Fruit fly (Drosophila melanogaster) whole organism, embryonic: ENCODE results near the gene kibra.

Source experiments
- Adf1 ChIP-seq: fragments of 200-800 bp; sonication (Bioruptor generic); IDR thresholded peaks from 2 replicates; pipeline ENCODE4 v1.3.6; 2022; ENCODE audit warnings: missing biosample characterization, missing genetic modification characterization
- CG10431 ChIP-seq: fragments of 200-800 bp; sonication (Bioruptor generic); optimal IDR thresholded peaks from 3 replicates; lab custom pipeline; 2018; ENCODE audit warnings: missing biosample characterization, mild to moderate bottlenecking, missing genetic modification characterization
- CG10959 ChIP-seq: fragments of 200-800 bp; sonication (Bioruptor generic); IDR thresholded peaks from 2 replicates; pipeline ENCODE4 v1.3.6; 2022; ENCODE audit warnings: missing biosample characterization, missing genetic modification characterization
- CG11093 ChIP-seq: fragments of 200-800 bp; sonication (Bioruptor generic); IDR thresholded peaks from 3 replicates; pipeline ENCODE4 v1.3.6; 2022; ENCODE audit warnings: missing biosample characterization, missing genetic modification characterization
- CG11398 ChIP-seq: fragments of 200-800 bp; sonication (Bioruptor generic); optimal IDR thresholded peaks from 2 replicates; lab custom pipeline; 2016; ENCODE audit warnings: missing biosample characterization, missing genetic modification characterization
- CG12104 ChIP-seq: fragments of 200-800 bp; sonication (Bioruptor generic); optimal IDR thresholded peaks from 3 replicates; lab custom pipeline; 2016; ENCODE audit warnings: missing biosample characterization, missing genetic modification characterization
- CG15601 ChIP-seq: fragments of 200-800 bp; sonication (Bioruptor generic); optimal IDR thresholded peaks from 3 replicates; lab custom pipeline; 2019; ENCODE audit warnings: missing biosample characterization, mild to moderate bottlenecking, missing genetic modification characterization, moderate library complexity
- CG1832 ChIP-seq: fragments of 200-800 bp; sonication (Bioruptor generic); optimal IDR thresholded peaks from 2 replicates; lab custom pipeline; 2017; ENCODE audit warnings: missing biosample characterization, mild to moderate bottlenecking, missing genetic modification characterization, inconsistent platforms
- CG2116 ChIP-seq: fragments of 200-800 bp; sonication (Bioruptor generic); optimal IDR thresholded peaks from 3 replicates; lab custom pipeline; 2018; ENCODE audit warnings: missing biosample characterization, mild to moderate bottlenecking, missing genetic modification characterization
- CG2202 ChIP-seq: fragments of 200-800 bp; sonication (Bioruptor generic); optimal IDR thresholded peaks from 2 replicates; lab custom pipeline; 2018; ENCODE audit warnings: missing biosample characterization, mild to moderate bottlenecking, missing genetic modification characterization
- CG2875 ChIP-seq: fragments of 200-800 bp; sonication (Bioruptor generic); optimal IDR thresholded peaks from 2 replicates; lab custom pipeline; 2017; ENCODE audit warnings: missing biosample characterization, mild to moderate bottlenecking, missing genetic modification characterization, missing genetic modification reagents
- CG3847 ChIP-seq: fragments of 200-800 bp; sonication (Bioruptor generic); IDR thresholded peaks from 2 replicates; pipeline ENCODE4 v1.3.6; 2022; ENCODE audit warnings: missing biosample characterization, missing genetic modification characterization
- CG4282 ChIP-seq: fragments of 200-800 bp; sonication (Bioruptor generic); optimal IDR thresholded peaks from 2 replicates; lab custom pipeline; 2016; ENCODE audit warnings: missing biosample characterization, missing genetic modification characterization
- CG4328 ChIP-seq: fragments of 200-800 bp; sonication (Bioruptor generic); optimal IDR thresholded peaks from 3 replicates; lab custom pipeline; 2017; ENCODE audit warnings: missing biosample characterization, missing genetic modification reagents, missing genetic modification characterization
- CG4424 ChIP-seq: fragments of 200-800 bp; sonication (Bioruptor generic); optimal IDR thresholded peaks from 3 replicates; lab custom pipeline; 2016; ENCODE audit warnings: missing biosample characterization, missing genetic modification characterization
- CG4617 ChIP-seq: fragments of 200-800 bp; sonication (Bioruptor generic); optimal IDR thresholded peaks from 3 replicates; lab custom pipeline; 2016; ENCODE audit warnings: missing biosample characterization, missing genetic modification characterization, borderline replicate concordance
- CG6654 ChIP-seq: fragments of 200-800 bp; sonication (Bioruptor generic); optimal IDR thresholded peaks from 2 replicates; lab custom pipeline; 2017; ENCODE audit warnings: missing biosample characterization, mild to moderate bottlenecking, missing genetic modification characterization
- CG6813 ChIP-seq: fragments of 200-800 bp; sonication (Bioruptor generic); optimal IDR thresholded peaks from 2 replicates; lab custom pipeline; 2017; ENCODE audit warnings: missing biosample characterization, missing genetic modification characterization, mild to moderate bottlenecking, moderate library complexity, missing genetic modification reagents
- Deaf1 ChIP-seq: fragments of 200-800 bp; optimal IDR thresholded peaks from 3 replicates; lab custom pipeline; 2019; ENCODE audit warnings: missing biosample characterization, mild to moderate bottlenecking, missing genetic modification characterization, moderate library complexity
- Doc2 ChIP-seq: fragments of 200-800 bp; sonication (Bioruptor generic); IDR thresholded peaks from 2 replicates; pipeline ENCODE4 v1.3.6; 2022; ENCODE audit warnings: missing biosample characterization, missing genetic modification characterization
- Dp ChIP-seq: fragments of 200-800 bp; sonication (Bioruptor generic); optimal IDR thresholded peaks from 2 replicates; lab custom pipeline; 2018; ENCODE audit warnings: missing biosample characterization, mild to moderate bottlenecking, missing genetic modification characterization, moderate library complexity
- E2f2 ChIP-seq: fragments of 200-800 bp; sonication (Bioruptor generic); IDR thresholded peaks from 2 replicates; pipeline ENCODE4 v1.3.6; 2022; ENCODE audit warnings: missing biosample characterization, missing genetic modification characterization
- Ets65A ChIP-seq: fragments of 200-800 bp; sonication (Bioruptor generic); peaks from one replicate; lab custom pipeline; 2016; ENCODE audit warnings: missing biosample characterization, missing genetic modification characterization
- Fer1 ChIP-seq: fragments of 200-800 bp; sonication (Bioruptor generic); optimal IDR thresholded peaks from 2 replicates; lab custom pipeline; 2017; ENCODE audit warnings: missing biosample characterization, mild to moderate bottlenecking, missing genetic modification characterization
- Gsc ChIP-seq: fragments of 200-800 bp; sonication (Bioruptor generic); IDR thresholded peaks from 2 replicates; pipeline ENCODE4 v1.3.6; 2022; ENCODE audit warnings: missing biosample characterization, missing genetic modification characterization
- Gug ChIP-seq: fragments of 200-800 bp; sonication (Bioruptor generic); IDR thresholded peaks from 4 replicates; pipeline ENCODE4 v1.3.6; 2022; ENCODE audit warnings: missing biosample characterization, missing genetic modification characterization
- MBD-R2 ChIP-seq: fragments of 200-800 bp; sonication (Bioruptor generic); IDR thresholded peaks from 2 replicates; pipeline ENCODE4 v1.3.6; 2022; ENCODE audit warnings: missing biosample characterization, missing genetic modification characterization
- Mad ChIP-seq: fragments of 200-800 bp; sonication (Bioruptor generic); optimal IDR thresholded peaks from 2 replicates; lab custom pipeline; 2016; ENCODE audit warnings: missing biosample characterization, missing genetic modification characterization
- Mrtf ChIP-seq: fragments of 200-800 bp; sonication (Bioruptor generic); IDR thresholded peaks from 3 replicates; pipeline ENCODE4 v1.3.6; 2022; ENCODE audit warnings: missing biosample characterization, missing genetic modification characterization
- Myb ChIP-seq: fragments of 200-800 bp; sonication (Bioruptor generic); optimal IDR thresholded peaks from 2 replicates; lab custom pipeline; 2016; ENCODE audit warnings: missing biosample characterization, missing genetic modification characterization
- Xrp1 ChIP-seq: fragments of 200-800 bp; sonication (Bioruptor generic); IDR thresholded peaks from 2 replicates; pipeline ENCODE4 v1.3.6; 2022; ENCODE audit warnings: missing biosample characterization, missing genetic modification characterization
- ara ChIP-seq: fragments of 200-800 bp; sonication (Bioruptor generic); IDR thresholded peaks from 2 replicates; pipeline ENCODE4 v1.3.6; 2022; ENCODE audit warnings: missing biosample characterization, missing genetic modification characterization
- bsh ChIP-seq, 2 experiments: fragments of 200-800 bp; sonication (Bioruptor generic); optimal IDR thresholded peaks; 2 replicates each; lab custom pipeline; 2017 to 2018; ENCODE audit warnings: mild to moderate bottlenecking in 2 of 2, missing biosample characterization in 2 of 2, missing genetic modification characterization in 2 of 2, moderate library complexity in 1 of 2
- cato ChIP-seq: fragments of 200-800 bp; sonication (Bioruptor generic); optimal IDR thresholded peaks from 2 replicates; lab custom pipeline; 2016; ENCODE audit warnings: missing biosample characterization, missing genetic modification characterization, borderline replicate concordance
- cg ChIP-seq: fragments of 200-800 bp; sonication (Bioruptor generic); optimal IDR thresholded peaks from 3 replicates; lab custom pipeline; 2019; ENCODE audit warnings: missing biosample characterization, mild to moderate bottlenecking, missing genetic modification characterization, moderate library complexity
- corto ChIP-seq: fragments of 200-800 bp; sonication (Bioruptor generic); optimal IDR thresholded peaks from 2 replicates; lab custom pipeline; 2016; ENCODE audit warnings: missing biosample characterization, mild to moderate bottlenecking, missing genetic modification characterization, moderate library complexity
- fd96Cb ChIP-seq: fragments of 200-800 bp; sonication (Bioruptor generic); optimal IDR thresholded peaks from 2 replicates; lab custom pipeline; 2018; ENCODE audit warnings: missing biosample characterization, mild to moderate bottlenecking, missing genetic modification characterization, moderate library complexity
- jing ChIP-seq: fragments of 200-800 bp; sonication (Bioruptor generic); optimal IDR thresholded peaks from 2 replicates; lab custom pipeline; 2018; ENCODE audit warnings: missing biosample characterization, mild to moderate bottlenecking, missing genetic modification characterization
- lov ChIP-seq, 2 experiments: fragments of 200-800 bp in 1 of 2; fragments of >200 bp in 1 of 2; sonication (Bioruptor generic) in 1 of 2; IDR thresholded peaks in 1 of 2; optimal IDR thresholded peaks in 1 of 2; 2 replicates in 1 of 2; 3 replicates in 1 of 2; pipeline versions ENCODE4 v1.3.6 to Lab custom; 2017 to 2022; ENCODE audit warnings: missing biosample characterization in 1 of 2, missing genetic modification characterization in 1 of 2
- nau ChIP-seq: fragments of 200-800 bp; sonication (Bioruptor generic); optimal IDR thresholded peaks from 3 replicates; lab custom pipeline; 2017; ENCODE audit warnings: missing biosample characterization, mild to moderate bottlenecking, missing genetic modification characterization, missing genetic modification reagents
- oc ChIP-seq: fragments of 200-800 bp; sonication (Bioruptor generic); optimal IDR thresholded peaks from 2 replicates; lab custom pipeline; 2018; ENCODE audit warnings: missing biosample characterization, mild to moderate bottlenecking, missing genetic modification characterization, moderate library complexity
- pfk ChIP-seq: fragments of 200-800 bp; sonication (Bioruptor generic); optimal IDR thresholded peaks from 2 replicates; lab custom pipeline; 2018; ENCODE audit warnings: missing biosample characterization, mild to moderate bottlenecking, missing genetic modification characterization, moderate library complexity
- pzg ChIP-seq: fragments of 200-800 bp; sonication (Bioruptor generic); optimal IDR thresholded peaks from 3 replicates; lab custom pipeline; 2018; ENCODE audit warnings: missing biosample characterization, mild to moderate bottlenecking, missing genetic modification characterization, moderate library complexity
- ro ChIP-seq: fragments of 200-800 bp; sonication (Bioruptor generic); IDR thresholded peaks from 2 replicates; pipeline ENCODE4 v1.3.6; 2022; ENCODE audit warnings: missing biosample characterization, missing genetic modification characterization
- row ChIP-seq: fragments of 200-800 bp; sonication (Bioruptor generic); IDR thresholded peaks from 3 replicates; pipeline ENCODE4 v1.3.6; 2022; ENCODE audit warnings: missing biosample characterization, missing genetic modification characterization
- sens ChIP-seq: fragments of 200-800 bp; sonication (Bioruptor generic); peaks from one replicate; lab custom pipeline; 2016; ENCODE audit warnings: missing biosample characterization, missing genetic modification characterization
- sna ChIP-seq: fragments of 200-800 bp; sonication (Bioruptor generic); IDR thresholded peaks from 2 replicates; pipeline ENCODE4 v1.3.6; 2022; ENCODE audit warnings: missing biosample characterization, missing genetic modification characterization; ENCODE audit not compliant: partially characterized antibody
- ssp ChIP-seq: fragments of 200-800 bp; sonication (Bioruptor generic); IDR thresholded peaks from 2 replicates; pipeline ENCODE4 v1.3.6; 2022; ENCODE audit warnings: missing biosample characterization, missing genetic modification characterization
- trem ChIP-seq: fragments of 200-800 bp; optimal IDR thresholded peaks from 3 replicates; lab custom pipeline; 2019; ENCODE audit warnings: missing biosample characterization, mild to moderate bottlenecking, missing genetic modification characterization, moderate library complexity
- vfl ChIP-seq: fragments of 200-800 bp; sonication (Bioruptor generic); optimal IDR thresholded peaks from 2 replicates; lab custom pipeline; 2016; ENCODE audit warnings: missing biosample characterization, missing genetic modification characterization
- zen ChIP-seq: fragments of 200-800 bp; sonication (Bioruptor generic); optimal IDR thresholded peaks from 3 replicates; lab custom pipeline; 2018; ENCODE audit warnings: missing biosample characterization, mild to moderate bottlenecking, missing genetic modification characterization, moderate library complexity

The kibra gene

dm6 chr3R:14662989-14663500 is 61.0 kb downstream of the kibra start, which contains the start of the genes Rad17 and BigH1 (continued):
- TF ChIP-seq CG2875 (GFP tag; lab: Kevin White, UChicago) = no peak
- TF ChIP-seq Doc2 (GFP tag; lab: Robert Waterston, UW) = no peak
- no peak for TF ChIP-seq CG6813
- TF ChIP-seq Adf1 (GFP tag; lab: Robert Waterston, UW) = no peak
- no peak for TF ChIP-seq Mrtf (GFP tag; lab: Robert Waterston, UW)
- TF ChIP-seq CG6654 (GFP tag; lab: Kevin White, UChicago) = no peak
- no peak for TF ChIP-seq Ets65A (GFP tag; lab: Kevin White, UChicago)
- TF ChIP-seq row = no peak
- TF ChIP-seq sna (GFP tag; lab: Robert Waterston, UW) = no peak; the same call in 1 of the 2 replicates
- TF ChIP-seq CG4282 (GFP tag; lab: Kevin White, UChicago) = no peak
- no peak for TF ChIP-seq CG15601
- no peak for TF ChIP-seq CG10431 (GFP tag; lab: Kevin White, UChicago)
- TF ChIP-seq CG11398 (GFP tag; lab: Kevin White, UChicago) = no peak
- no peak for TF ChIP-seq CG4424
- no peak for TF ChIP-seq sens (GFP tag; lab: Kevin White, UChicago)
- TF ChIP-seq ssp = no peak
- peak; percentile 10 for TF ChIP-seq Myb (GFP tag; lab: Kevin White, UChicago)
- peak; percentile 64 for TF ChIP-seq E2f2 (GFP tag; lab: Robert Waterston, UW)
- TF ChIP-seq vfl (GFP tag; lab: Kevin White, UChicago) = no peak
- peak; percentile 38 for TF ChIP-seq trem (tag; lab: Kevin White, UChicago)
- TF ChIP-seq CG12104 (GFP tag; lab: Kevin White, UChicago) = no peak
- no peak for TF ChIP-seq lov (optimal IDR thresholded peaks at IDR 0.05; lab: Kevin White, UChicago)
- no peak for TF ChIP-seq lov (GFP tag; IDR thresholded peaks at IDR 0.05; lab: Robert Waterston, UW)
- peak; percentile 54 for TF ChIP-seq Dp (GFP tag; lab: Kevin White, UChicago)
- peak; percentile 80 for TF ChIP-seq CG2116 (GFP tag; lab: Kevin White, UChicago)
- no peak for TF ChIP-seq fd96Cb (tag; lab: Kevin White, UChicago)
- TF ChIP-seq zen (tag; lab: Kevin White, UChicago) = no peak
- TF ChIP-seq CG3847 (GFP tag; lab: Robert Waterston, UW) = no peak
- no peak for TF ChIP-seq CG4328 (GFP tag; lab: Kevin White, UChicago)
- no peak for TF ChIP-seq ara
- no peak for TF ChIP-seq corto
- no peak for TF ChIP-seq oc (tag; lab: Kevin White, UChicago)
- no peak for TF ChIP-seq Deaf1 (tag; lab: Kevin White, UChicago)
- TF ChIP-seq Xrp1 = no peak
- no peak for TF ChIP-seq Gug (GFP tag; lab: Robert Waterston, UW)
- no peak for TF ChIP-seq Mad
- TF ChIP-seq CG1832 = no peak
- TF ChIP-seq pfk (GFP tag; lab: Kevin White, UChicago) = no peak
- peak; percentile 12 for TF ChIP-seq pzg (GFP tag; lab: Kevin White, UChicago)
- no peak for TF ChIP-seq cato
- peak; percentile 25 for TF ChIP-seq CG4617 (GFP tag; lab: Kevin White, UChicago)
- TF ChIP-seq bsh (GFP tag; optimal IDR thresholded peaks at IDR 0.05; lab: Kevin White, UChicago) = no peak
- no peak for TF ChIP-seq Gsc (GFP tag; lab: Robert Waterston, UW)
- TF ChIP-seq CG11093 = no peak
- TF ChIP-seq MBD-R2 (GFP tag; lab: Robert Waterston, UW) = peak; percentile 49; the same call in 1 of the 2 replicates
- TF ChIP-seq jing = no peak
- no peak for TF ChIP-seq nau (GFP tag; lab: Kevin White, UChicago)
- TF ChIP-seq Fer1 (GFP tag; lab: Kevin White, UChicago) = no peak
- TF ChIP-seq CG10959 = no peak
- no peak for TF ChIP-seq CG2202 (tag; lab: Kevin White, UChicago)
- no peak for TF ChIP-seq cg (GFP tag; lab: Kevin White, UChicago)
- no peak for TF ChIP-seq ro
